Worm (Caenorhabditis elegans): ENCODE results near the gene ttr-40.

ttr-40 gene

ce11 chrV:9370986-9371385, 15.7 kb upstream of the ttr-40 start, which contains the start of gene E02C12.6:
E02C12.6 (minus strand) TSS chrV:9371086.
- TF ChIP-seq W03F9.2 (tag; optimal IDR thresholded peaks at IDR 0.05), result no peak
- no peak for TF ChIP-seq dao-5 (tag; optimal IDR thresholded peaks at IDR 0.05)
- no peak for TF ChIP-seq him-1 (tag; optimal IDR thresholded peaks at IDR 0.05)

- TF ChIP-seq him-1 (tag; optimal IDR thresholded peaks at IDR 0.05) (no peak), dao-5 (tag; optimal IDR thresholded peaks at IDR 0.05) (no peak), W03F9.2 (tag; optimal IDR thresholded peaks at IDR 0.05) (no peak)
Observed at ce11 chrV:9359674-9360073, 4.4 kb upstream of the ttr-40 start, which contains the start of gene gpa-3. gpa-3 (minus strand) TSS chrV:9359774.

- no peak for TF ChIP-seq W03F9.2 (tag; optimal IDR thresholded peaks at IDR 0.05)
- no peak for TF ChIP-seq him-1 (tag; optimal IDR thresholded peaks at IDR 0.05)
- no peak for TF ChIP-seq dao-5 (tag; optimal IDR thresholded peaks at IDR 0.05)
Observed at ce11 chrV:9356345-9356744, 1.1 kb upstream of the ttr-40 start, which contains the start of gene ttr-49. ttr-49 (minus strand) TSS chrV:9356515.

- TF ChIP-seq W03F9.2 (tag; optimal IDR thresholded peaks at IDR 0.05), result no peak
Observed at ce11 chrV:9352947-9353346, 2.3 kb downstream of the ttr-40 start, which contains the start of gene srx-46. srx-46 (plus strand) TSS chrV:9353247.

- TF ChIP-seq dao-5 (tag; optimal IDR thresholded peaks at IDR 0.05), result no peak
- TF ChIP-seq him-1 (tag; optimal IDR thresholded peaks at IDR 0.05), result no peak
- no peak for TF ChIP-seq W03F9.2 (tag; optimal IDR thresholded peaks at IDR 0.05)
Observed at ce11 chrV:9349687-9350086, 5.6 kb downstream of the ttr-40 start, which contains the start of gene srx-47. srx-47 (plus strand) TSS chrV:9349987.

ce11 chrV:9346804-9347203, 8.5 kb downstream of the ttr-40 start, which contains the start of the genes K07B1.7 and try-5:
K07B1.7 (minus strand) TSS chrV:9346962.
try-5 (plus strand) TSS chrV:9347044.
- TF ChIP-seq W03F9.2 (tag; optimal IDR thresholded peaks at IDR 0.05), result no peak
- no peak for TF ChIP-seq dao-5 (tag; optimal IDR thresholded peaks at IDR 0.05)
- no peak for TF ChIP-seq him-1 (tag; optimal IDR thresholded peaks at IDR 0.05)

ce11 chrV:9343629-9344624, 11.3 kb downstream of the ttr-40 start, which contains the start of gene tos-1:
tos-1 (minus strand) TSS chrV:9344203.
- TF ChIP-seq him-1 (tag; optimal IDR thresholded peaks at IDR 0.05), result peak; percentile 96
- TF ChIP-seq dao-5 (tag; optimal IDR thresholded peaks at IDR 0.05), result no peak
- peak; percentile 89 for TF ChIP-seq W03F9.2 (tag; optimal IDR thresholded peaks at IDR 0.05)

- no peak for TF ChIP-seq him-1 (tag; optimal IDR thresholded peaks at IDR 0.05)
- TF ChIP-seq W03F9.2 (tag; optimal IDR thresholded peaks at IDR 0.05), result no peak
- TF ChIP-seq dao-5 (tag; optimal IDR thresholded peaks at IDR 0.05), result no peak
Observed at ce11 chrV:9342965-9343628, 12.2 kb downstream of the ttr-40 start.

- TF ChIP-seq him-1 (tag; optimal IDR thresholded peaks at IDR 0.05) (no peak), dao-5 (tag; optimal IDR thresholded peaks at IDR 0.05) (no peak), W03F9.2 (tag; optimal IDR thresholded peaks at IDR 0.05) (no peak)
Observed at ce11 chrV:9340318-9340717, 15.0 kb downstream of the ttr-40 start.

- TF ChIP-seq dao-5 (tag; optimal IDR thresholded peaks at IDR 0.05), result no peak
- TF ChIP-seq him-1 (tag; optimal IDR thresholded peaks at IDR 0.05), result no peak
- no peak for TF ChIP-seq W03F9.2 (tag; optimal IDR thresholded peaks at IDR 0.05)
Observed at ce11 chrV:9338452-9338851, 16.8 kb downstream of the ttr-40 start.

ce11 chrV:9336462-9336861, 18.8 kb downstream of the ttr-40 start, which contains the start of gene coq-6:
coq-6 (plus strand) TSS chrV:9336762.
- TF ChIP-seq him-1 (tag; optimal IDR thresholded peaks at IDR 0.05), result no peak
- TF ChIP-seq W03F9.2 (tag; optimal IDR thresholded peaks at IDR 0.05), result no peak
- no peak for TF ChIP-seq dao-5 (tag; optimal IDR thresholded peaks at IDR 0.05)

- TF ChIP-seq W03F9.2 (tag; optimal IDR thresholded peaks at IDR 0.05) (peak; percentile 29), dao-5 (tag; optimal IDR thresholded peaks at IDR 0.05) (no peak)
Observed at ce11 chrV:9334216-9334615, 21.1 kb downstream of the ttr-40 start, which contains the start of gene ucp-4. ucp-4 (plus strand) TSS chrV:9334298.

- TF ChIP-seq dao-5 (tag; optimal IDR thresholded peaks at IDR 0.05) (no peak), him-1 (tag; optimal IDR thresholded peaks at IDR 0.05) (no peak), W03F9.2 (tag; optimal IDR thresholded peaks at IDR 0.05) (no peak)
Observed at ce11 chrV:9333316-9334048, 21.8 kb downstream of the ttr-40 start, which contains the start of gene acl-14. acl-14 (minus strand) TSS chrV:9333631.
